Fruit fly (Drosophila melanogaster): ENCODE results near the gene Hsc70-4.
A peak's percentile ranks its signal among the peaks of the same experiment; 100 is the strongest.

The Hsc70-4 gene

DNA sequence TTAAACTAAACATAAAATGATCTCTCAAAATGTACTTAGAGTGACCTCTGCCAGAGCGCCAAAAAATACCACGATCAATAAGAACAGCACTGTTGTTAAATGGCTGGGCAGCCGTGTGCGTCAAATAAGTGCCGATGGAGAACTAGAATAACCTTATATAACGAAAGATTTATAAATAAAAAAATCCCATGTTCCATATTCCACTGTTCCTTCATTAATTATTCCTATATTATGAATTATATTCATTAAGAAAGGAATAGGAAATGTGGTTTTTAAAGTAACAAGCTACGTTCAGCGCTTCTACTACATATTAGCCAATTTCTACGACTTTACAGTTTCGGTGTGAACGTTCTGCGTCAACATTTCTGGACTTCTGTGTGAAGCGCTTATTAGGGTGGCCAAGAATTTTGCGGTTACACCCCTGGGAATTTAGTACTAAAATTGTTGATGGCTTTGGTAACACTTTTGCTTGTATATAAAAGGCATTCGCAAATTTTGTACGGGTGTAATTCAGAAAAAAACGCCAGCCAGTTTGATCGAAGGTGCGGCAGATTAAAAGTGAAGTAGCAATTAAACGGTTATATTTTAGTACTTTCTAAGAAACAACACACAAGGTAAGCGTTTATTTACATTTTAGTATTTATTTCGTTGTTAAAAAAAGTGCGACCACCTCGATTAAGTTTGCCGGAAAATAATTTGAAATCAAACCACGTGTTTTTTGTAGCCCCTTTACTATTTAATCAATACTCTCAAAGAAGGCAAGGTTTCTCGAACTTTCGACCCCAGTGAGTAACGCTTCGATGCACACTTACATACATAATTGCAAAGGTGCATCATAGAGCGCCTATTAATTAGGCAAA is at the start of gene Hsc70-4, which contains the start of gene tefu (continued):
- peak; percentile 60; the same call in 1 of the 2 replicates for TF ChIP-seq Oaz (GFP tag; IDR thresholded peaks at IDR 0.05)

DNA sequence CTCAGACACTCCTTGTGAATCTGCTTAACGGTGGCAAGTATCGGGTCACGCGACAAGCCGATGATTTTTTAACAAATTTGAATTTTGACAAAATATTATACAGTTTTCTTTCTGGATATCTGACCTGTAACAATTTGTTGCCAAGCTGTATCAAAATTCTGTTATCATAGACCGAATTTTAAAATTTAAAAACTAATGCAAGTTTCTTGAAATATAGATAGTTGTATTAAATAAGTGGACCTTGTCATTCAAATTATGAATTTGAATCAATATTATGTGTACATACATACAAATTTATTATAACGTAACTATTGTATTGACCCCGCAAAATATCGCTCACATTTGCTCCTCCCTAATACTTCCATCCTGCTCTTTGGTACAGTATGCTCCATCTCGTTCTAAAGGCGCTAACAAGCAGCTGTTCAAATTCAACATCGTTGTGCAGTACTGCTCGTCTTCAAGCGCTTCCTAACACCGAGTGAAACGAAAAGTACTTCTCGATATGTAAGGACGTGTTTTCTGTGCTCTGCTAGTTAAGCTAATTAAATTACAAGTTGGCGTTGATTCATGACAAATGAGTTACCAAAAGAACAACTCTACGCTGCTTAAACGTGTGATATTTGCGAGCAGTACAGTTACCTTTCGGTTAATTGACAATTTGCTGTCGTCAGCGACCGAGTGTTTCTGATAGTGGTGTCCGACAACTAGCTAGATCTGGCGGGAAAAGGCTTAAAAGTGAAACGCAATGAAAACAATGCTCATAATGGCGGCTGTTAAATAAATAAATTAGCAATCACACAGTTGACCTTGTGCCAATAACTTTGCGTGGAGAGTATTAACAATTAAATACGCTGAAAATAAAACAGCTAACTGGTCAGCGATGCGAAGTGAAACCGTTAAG is 46.1 kb upstream of the Hsc70-4 start, which contains the start of the genes Kpc1 and CG42542:
Gene Kpc1, minus strand, starts transcription at position 77 of the 901 bp plus-strand sequence.
Gene CG42542, plus strand, starts transcription at position 465 of the 901 bp plus-strand sequence.
- TF ChIP-seq sqz (GFP tag; optimal IDR thresholded peaks at IDR 0.05), result no peak
- TF ChIP-seq wek (GFP tag; optimal IDR thresholded peaks at IDR 0.05), result no peak
- peak; percentile 87 for TF ChIP-seq Hsf (GFP tag; optimal IDR thresholded peaks at IDR 0.05)
- TF ChIP-seq h (optimal IDR thresholded peaks at IDR 0.05), result no peak
- peak; percentile 60 for TF ChIP-seq pnt (GFP tag; optimal IDR thresholded peaks at IDR 0.05)
- peak; percentile 78 for TF ChIP-seq gcm2 (GFP tag; optimal IDR thresholded peaks at IDR 0.05)
- peak; percentile 74 for TF ChIP-seq CG18476 (GFP tag; optimal IDR thresholded peaks at IDR 0.05)
- peak; percentile 72 for TF ChIP-seq CG34422 (GFP tag; IDR thresholded peaks at IDR 0.05)
- TF ChIP-seq slbo (GFP tag; IDR thresholded peaks at IDR 0.05), result peak; percentile 81
- peak; percentile 95 for TF ChIP-seq Sry-β (GFP tag; optimal IDR thresholded peaks at IDR 0.05)
- TF ChIP-seq kah (GFP tag; optimal IDR thresholded peaks at IDR 0.05), result no peak
- TF ChIP-seq HLHmδ (GFP tag; optimal IDR thresholded peaks at IDR 0.05), result peak; percentile 63
- TF ChIP-seq Hr51 (GFP tag; optimal IDR thresholded peaks at IDR 0.05), result peak in 1 of 2 experiments; percentile 74
- TF ChIP-seq dati (GFP tag; IDR thresholded peaks at IDR 0.05), result no peak
- peak; percentile 70 for TF ChIP-seq CG1603 (tag; optimal IDR thresholded peaks at IDR 0.05)
- TF ChIP-seq nerfin-1 (tag; optimal IDR thresholded peaks at IDR 0.05), result peak; percentile 40
- no peak for TF ChIP-seq Dip2 (GFP tag; IDR thresholded peaks at IDR 0.05)
- peak; percentile 62 for TF ChIP-seq Ssrp (tag; optimal IDR thresholded peaks at IDR 0.05)
- no peak; the same call in 2 of the 3 replicates for TF ChIP-seq B-H1 (GFP tag; IDR thresholded peaks at IDR 0.05)
- TF ChIP-seq her (GFP tag; optimal IDR thresholded peaks at IDR 0.05), result peak; percentile 76
- peak; percentile 77 for TF ChIP-seq Max (GFP tag; optimal IDR thresholded peaks at IDR 0.05)
- peak; percentile 31 for TF ChIP-seq Usf (GFP tag; optimal IDR thresholded peaks at IDR 0.05)
- peak; percentile 62; the same call in 1 of the 2 replicates for TF ChIP-seq CG32767 (GFP tag; IDR thresholded peaks at IDR 0.05)
- no peak for TF ChIP-seq nom (GFP tag; optimal IDR thresholded peaks at IDR 0.05)
- peak; percentile 58 for TF ChIP-seq CG3065 (GFP tag; optimal IDR thresholded peaks at IDR 0.05)
- TF ChIP-seq E2f2 (GFP tag; IDR thresholded peaks at IDR 0.05), result peak; percentile 89
- peak; percentile 68 for TF ChIP-seq pho (GFP tag; optimal IDR thresholded peaks at IDR 0.05)
- no peak for TF ChIP-seq Spps (tag; optimal IDR thresholded peaks at IDR 0.05)
- peak; percentile 95 for TF ChIP-seq Med (GFP tag)
- peak; percentile 51 for TF ChIP-seq trem (tag; optimal IDR thresholded peaks at IDR 0.05)
- no peak for TF ChIP-seq Oaz (GFP tag; IDR thresholded peaks at IDR 0.05)
- TF ChIP-seq lbe (GFP tag; optimal IDR thresholded peaks at IDR 0.05), result no peak
- peak; percentile 73 to 82 for TF ChIP-seq dpn (GFP tag; optimal IDR thresholded peaks at IDR 0.05)
- TF ChIP-seq CG8290 (GFP tag; optimal IDR thresholded peaks at IDR 0.05), result peak; percentile 43
- TF ChIP-seq CG8290 (tag; optimal IDR thresholded peaks at IDR 0.05), result peak; percentile 18 to 92
- TF ChIP-seq Hand (GFP tag; optimal IDR thresholded peaks at IDR 0.05), result peak; percentile 33
- TF ChIP-seq Hey (tag; optimal IDR thresholded peaks at IDR 0.05), result no peak
- TF ChIP-seq CG10267 (tag; optimal IDR thresholded peaks at IDR 0.05), result peak; percentile 94
- no peak for TF ChIP-seq CkIIα-i1 (GFP tag; IDR thresholded peaks at IDR 0.05)
- peak; percentile 86 for TF ChIP-seq CG10462 (GFP tag; optimal IDR thresholded peaks at IDR 0.05)
- TF ChIP-seq dimm (GFP tag; IDR thresholded peaks at IDR 0.05), result no peak
- TF ChIP-seq usp (GFP tag; optimal IDR thresholded peaks at IDR 0.05), result no peak
- peak; percentile 26 for TF ChIP-seq zen (tag; optimal IDR thresholded peaks at IDR 0.05)
- no peak; the same call in 1 of the 2 replicates for TF ChIP-seq Awh (GFP tag; IDR thresholded peaks at IDR 0.05)
- TF ChIP-seq CG13624 (GFP tag; optimal IDR thresholded peaks at IDR 0.05), result peak; percentile 78
